Worm (Caenorhabditis elegans) whole organism, midembryonic: ENCODE measurements around the gene rfl-1.

Source experiments
- T22C8.4 ChIP-seq: fragments of 200-800 bp; sonication (Bioruptor generic); IDR thresholded peaks from 2 replicates; pipeline ENCODE4 v1.3.6; 2022; ENCODE audit warnings: missing genetic modification characterization, missing compliant biosample characterization
- cog-1 ChIP-seq: sonication (generic microtip); optimal IDR thresholded peaks from 2 replicates; lab custom pipeline; 2016; ENCODE audit warnings: missing genetic modification characterization, missing compliant biosample characterization
- flt-1 ChIP-seq: fragments of 200-800 bp; sonication (Bioruptor generic); IDR thresholded peaks from 2 replicates; pipeline ENCODE4 v1.3.6; 2022; ENCODE audit warnings: missing genetic modification characterization, missing compliant biosample characterization
- ref-1 ChIP-seq: fragments of 200-800 bp; sonication (Bioruptor generic); conservative IDR thresholded peaks from 2 replicates; pipeline ENCODE4 v1.3.6; 2022; ENCODE audit warnings: missing genetic modification reagents, missing genetic modification characterization, missing compliant biosample characterization
- tab-1 ChIP-seq: fragments of 200-800 bp; sonication (Bioruptor generic); IDR thresholded peaks from 2 replicates; pipeline ENCODE4 v1.3.6; 2022; ENCODE audit warnings: missing genetic modification characterization, missing compliant biosample characterization
- ztf-29 ChIP-seq: fragments of 200-800 bp; sonication (Bioruptor generic); IDR thresholded peaks from 2 replicates; pipeline ENCODE4 v1.3.6; 2022; ENCODE audit warnings: missing genetic modification reagents, missing genetic modification characterization, missing compliant biosample characterization

DNA sequence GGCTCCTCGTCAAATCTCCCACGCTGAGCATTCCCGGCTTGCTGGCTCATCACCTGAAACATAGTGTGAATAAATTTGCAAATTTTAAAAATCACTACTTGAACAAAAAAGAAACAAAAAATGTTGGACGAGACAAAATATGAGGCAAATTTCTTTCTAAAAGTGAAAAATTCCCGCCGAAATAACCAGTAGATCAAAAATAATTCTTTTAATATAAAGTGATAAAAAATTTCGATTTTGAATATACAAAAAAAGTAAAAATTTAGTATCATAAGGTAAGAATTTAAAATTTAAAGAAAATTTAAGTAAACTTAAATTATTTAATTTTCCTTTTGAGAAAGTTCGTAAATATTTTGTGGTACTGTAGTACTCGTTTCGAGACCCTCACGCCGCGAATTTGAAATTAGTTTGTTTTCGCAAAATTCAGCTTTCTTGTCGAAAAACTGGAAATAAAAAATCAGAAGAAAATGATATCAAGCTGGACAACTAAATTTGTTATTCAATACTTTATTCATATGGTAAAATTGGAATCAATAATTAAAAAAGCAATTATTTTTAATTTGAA, 39.6 kb downstream of the rfl-1 start, which contains the start of gene egg-2:
- TF ChIP-seq T22C8.4 (no peak), flt-1 (GFP tag; lab: Robert Waterston, UW) (no peak), ref-1 (no peak), tab-1 (GFP tag; lab: Robert Waterston, UW) (no peak), ztf-29 (GFP tag; lab: Robert Waterston, UW) (no peak), cog-1 (no peak)
